Comparison of ENCODE assay signal across 5 worm cellular contexts in the genomic region with DNA sequence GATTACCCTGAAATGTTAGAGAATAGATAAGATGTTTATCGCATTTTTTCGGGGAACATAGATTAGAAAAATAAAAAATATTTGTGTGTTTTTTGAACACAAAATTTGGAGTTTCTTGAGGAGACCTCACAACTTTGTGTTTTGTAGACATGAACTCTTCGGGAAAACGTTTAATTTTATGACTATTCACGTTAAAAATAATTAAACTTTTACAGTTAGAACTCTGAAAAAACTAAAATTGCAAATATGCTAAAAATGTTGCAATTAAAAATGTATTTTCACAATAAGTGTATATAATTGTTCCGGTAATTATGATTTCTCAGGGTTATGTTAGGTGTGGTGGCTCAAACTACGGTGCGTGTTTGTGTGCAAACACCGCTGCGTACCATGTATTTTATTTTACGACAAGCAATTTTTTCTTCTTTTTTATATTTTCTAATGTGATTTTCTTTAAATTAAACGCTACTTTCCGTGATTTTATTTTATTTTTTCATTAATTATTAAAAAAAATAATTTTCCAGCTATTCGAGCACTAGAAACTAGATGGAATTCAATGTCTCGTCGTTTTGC.
TF ChIP-seq lines count a peak whose summit lies in the region.

F57C2.5 (minus strand) TSS at position 7 of the 570 bp plus-strand sequence.
spat-1 (plus strand) TSS at position 520 of the 570 bp plus-strand sequence.

TF ChIP-seq in whole organism, L1 larva, 84 proteins besides CTCF, POLR2A, EP300 and RAD21 (continues in another document):
- TF ChIP-seq zip-4 (GFP tag; optimal IDR thresholded peaks at IDR 0.05; lab: Kevin White, UChicago) = no peak
- peak; percentile 78 for TF ChIP-seq mep-1 (tag; optimal IDR thresholded peaks at IDR 0.05; lab: Kevin White, UChicago)
- no peak for TF ChIP-seq mab-9 (GFP tag; IDR thresholded peaks at IDR 0.05; lab: Robert Waterston, UW)
- no peak for TF ChIP-seq efl-3 (GFP tag; optimal IDR thresholded peaks at IDR 0.05; lab: Kevin White, UChicago)
- TF ChIP-seq jun-1 (tag; optimal IDR thresholded peaks at IDR 0.05; lab: Kevin White, UChicago) = no peak
- TF ChIP-seq unc-130 (tag; optimal IDR thresholded peaks at IDR 0.05; lab: Kevin White, UChicago) = peak; percentile 93
- no peak for TF ChIP-seq ama-1 (optimal IDR thresholded peaks at IDR 0.05; lab: Kevin White, UChicago)
- no peak for TF ChIP-seq mef-2 (tag; optimal IDR thresholded peaks at IDR 0.05; lab: Kevin White, UChicago)
- peak; percentile 66 for TF ChIP-seq isw-1 (GFP tag; IDR thresholded peaks at IDR 0.05; lab: Robert Waterston, UW)
- no peak for TF ChIP-seq Y116A8C.19 (tag; optimal IDR thresholded peaks at IDR 0.05; lab: Kevin White, UChicago; ENCODE audit: borderline replicate concordance)
- no peak for TF ChIP-seq pqm-1 (tag; optimal IDR thresholded peaks at IDR 0.05; lab: Kevin White, UChicago)
- TF ChIP-seq irx-1 (tag; optimal IDR thresholded peaks at IDR 0.05; lab: Kevin White, UChicago) = peak; percentile 32
- TF ChIP-seq ztf-11 (tag; optimal IDR thresholded peaks at IDR 0.05; lab: Kevin White, UChicago) = peak in 1 of 2 experiments; percentile 73
- TF ChIP-seq ceh-82 (tag; optimal IDR thresholded peaks at IDR 0.05; lab: Kevin White, UChicago) = peak in 1 of 3 experiments; percentile 51
- TF ChIP-seq sup-37 (GFP tag; optimal IDR thresholded peaks at IDR 0.05; lab: Kevin White, UChicago) = no peak
- TF ChIP-seq nhr-11 (tag; optimal IDR thresholded peaks at IDR 0.05; lab: Kevin White, UChicago) = no peak
- no peak for TF ChIP-seq nhr-12 (tag; optimal IDR thresholded peaks at IDR 0.05; lab: Kevin White, UChicago)

TF ChIP-seq in whole organism, L3 larva, 47 proteins besides CTCF, POLR2A, EP300 and RAD21 (continues in another document):
- TF ChIP-seq nhr-28 (tag; optimal IDR thresholded peaks at IDR 0.05; lab: Kevin White, UChicago) (no peak), zag-1 (tag; optimal IDR thresholded peaks at IDR 0.05; lab: Kevin White, UChicago) (no peak), fkh-10 (GFP tag; optimal IDR thresholded peaks at IDR 0.05; lab: Kevin White, UChicago) (no peak), nfya-1 (tag; optimal IDR thresholded peaks at IDR 0.05; lab: Kevin White, UChicago; ENCODE audit: insufficient read depth) (peak; percentile 74), elt-1 (tag; optimal IDR thresholded peaks at IDR 0.05; lab: Kevin White, UChicago) (peak; percentile 52), pha-4 (tag; optimal IDR thresholded peaks at IDR 0.05; lab: Kevin White, UChicago) (peak; percentile 79), egl-27 (tag; optimal IDR thresholded peaks at IDR 0.05; lab: Kevin White, UChicago) (no peak), snpc-4 (tag; optimal IDR thresholded peaks at IDR 0.05; lab: Kevin White, UChicago) (peak; percentile 22), nhr-43 (tag; optimal IDR thresholded peaks at IDR 0.05; lab: Kevin White, UChicago; ENCODE audit: poor library complexity, severe bottlenecking) (no peak), nhr-23 (tag; optimal IDR thresholded peaks at IDR 0.05; lab: Kevin White, UChicago) (peak; percentile 56), ceh-82 (tag; optimal IDR thresholded peaks at IDR 0.05; lab: Kevin White, UChicago) (no peak), lin-15B (tag; optimal IDR thresholded peaks at IDR 0.05; lab: Kevin White, UChicago) (peak; percentile 66), hmg-11 (tag; optimal IDR thresholded peaks at IDR 0.05; lab: Kevin White, UChicago) (peak; percentile 55), lin-39 (tag; optimal IDR thresholded peaks at IDR 0.05; lab: Kevin White, UChicago) (no peak), egl-5 (tag; optimal IDR thresholded peaks at IDR 0.05; lab: Kevin White, UChicago) (no peak), nhr-77 (tag; optimal IDR thresholded peaks at IDR 0.05; lab: Kevin White, UChicago) (no peak), pqm-1 (tag; optimal IDR thresholded peaks at IDR 0.05; lab: Kevin White, UChicago) (peak; percentile 54)

TF ChIP-seq in whole organism, early embryonic, 17 proteins besides CTCF, POLR2A, EP300 and RAD21:
- no peak for TF ChIP-seq hmbx-1 (tag; optimal IDR thresholded peaks at IDR 0.05; lab: Kevin White, UChicago)
- TF ChIP-seq tbx-11 (GFP tag; IDR thresholded peaks at IDR 0.05; lab: Robert Waterston, UW) = no peak
- peak; percentile 45 for TF ChIP-seq F13C5.2 (tag; optimal IDR thresholded peaks at IDR 0.05; lab: Kevin White, UChicago)
- TF ChIP-seq ceh-36 (tag; optimal IDR thresholded peaks at IDR 0.05; lab: Kevin White, UChicago) = no peak
- peak; percentile 38 for TF ChIP-seq ceh-13 (GFP tag; optimal IDR thresholded peaks at IDR 0.05; lab: Kevin White, UChicago)
- peak; percentile 65 for TF ChIP-seq pes-1 (GFP tag; IDR thresholded peaks at IDR 0.05; lab: Robert Waterston, UW)
- TF ChIP-seq tra-4 (tag; optimal IDR thresholded peaks at IDR 0.05; lab: Kevin White, UChicago) = peak; percentile 18
- peak; percentile 41; the same call in 1 of the 2 replicates for TF ChIP-seq sea-1 (GFP tag; conservative IDR thresholded peaks at IDR 0.05; lab: Robert Waterston, UW)
- TF ChIP-seq tbx-37 (GFP tag; conservative IDR thresholded peaks at IDR 0.05; lab: Robert Waterston, UW) = 0 out of 2 replicates have a peak, but pooled peaks have one; percentile 41
- TF ChIP-seq ama-1 (optimal IDR thresholded peaks at IDR 0.05; lab: Kevin White, UChicago) = no peak
- TF ChIP-seq hmg-4 (GFP tag; optimal IDR thresholded peaks at IDR 0.05; lab: Kevin White, UChicago) = no peak
- peak; percentile 19 for TF ChIP-seq hnd-1 (tag; optimal IDR thresholded peaks at IDR 0.05; lab: Kevin White, UChicago)
- no peak for TF ChIP-seq flt-1 (GFP tag; IDR thresholded peaks at IDR 0.05; lab: Robert Waterston, UW)
- 0 out of 2 replicates have a peak, but pooled peaks have one; percentile 18 for TF ChIP-seq scrt-1 (GFP tag; IDR thresholded peaks at IDR 0.05; lab: Robert Waterston, UW)
- peak; percentile 67 for TF ChIP-seq ets-7 (tag; optimal IDR thresholded peaks at IDR 0.05; lab: Kevin White, UChicago)
TF ChIP-seq in whole organism, early embryonic: peak in this region for 9.

TF ChIP-seq in whole organism, midembryonic, 9 proteins besides CTCF, POLR2A, EP300 and RAD21:
- TF ChIP-seq T22C8.4 (GFP tag; IDR thresholded peaks at IDR 0.05; lab: Robert Waterston, UW) (no peak), klf-2 (GFP tag; conservative IDR thresholded peaks at IDR 0.05; lab: Robert Waterston, UW) (peak; percentile 67; the same call in 1 of the 2 replicates), flt-1 (GFP tag; IDR thresholded peaks at IDR 0.05; lab: Robert Waterston, UW) (0 out of 2 replicates have a peak, but pooled peaks have one; percentile 6), ztf-23 (GFP tag; IDR thresholded peaks at IDR 0.05; lab: Robert Waterston, UW) (peak; percentile 63), ztf-29 (GFP tag; IDR thresholded peaks at IDR 0.05; lab: Robert Waterston, UW) (no peak), cog-1 (tag; optimal IDR thresholded peaks at IDR 0.05; lab: Kevin White, UChicago) (peak; percentile 93)

TF ChIP-seq in whole organism, young adult, 124 proteins besides CTCF, POLR2A, EP300 and RAD21 (continues in another document):
- TF ChIP-seq hrde-1 (tag; optimal IDR thresholded peaks at IDR 0.05; lab: Kevin White, UChicago; ENCODE audit: borderline replicate concordance) (no peak), K12H6.12 (tag; optimal IDR thresholded peaks at IDR 0.05; lab: Kevin White, UChicago) (peak; percentile 76), lin-35 (GFP tag; optimal IDR thresholded peaks at IDR 0.05; lab: Kevin White, UChicago) (no peak), snpc-4 (GFP tag; optimal IDR thresholded peaks at IDR 0.05; lab: Kevin White, UChicago) (no peak), snpc-4 (tag; optimal IDR thresholded peaks at IDR 0.05; lab: Kevin White, UChicago) (peak in 3 of 4 experiments; percentile 27 to 44 (median 40)), tbp1 (GFP tag; optimal IDR thresholded peaks at IDR 0.05; lab: Kevin White, UChicago) (peak; percentile 44), lin-40 (tag; optimal IDR thresholded peaks at IDR 0.05; lab: Kevin White, UChicago) (peak; percentile 73), ztf-28 (GFP tag; IDR thresholded peaks at IDR 0.05; lab: Robert Waterston, UW) (peak; percentile 45; the same call in 1 of the 2 replicates), dox-1 (GFP tag; IDR thresholded peaks at IDR 0.05; lab: Robert Waterston, UW) (peak; percentile 68; the same call in 1 of the 2 replicates), madf-10 (tag; optimal IDR thresholded peaks at IDR 0.05; lab: Kevin White, UChicago) (peak; percentile 80), snpc-1.3 (tag; optimal IDR thresholded peaks at IDR 0.05; lab: Kevin White, UChicago; ENCODE audit: insufficient read depth) (peak; percentile 36), madf-6 (GFP tag; IDR thresholded peaks at IDR 0.05; lab: Robert Waterston, UW) (peak; percentile 41; the same call in 1 of the 2 replicates), ceh-27 (GFP tag; optimal IDR thresholded peaks at IDR 0.05; lab: Kevin White, UChicago) (peak; percentile 59), hmg-1.2 (GFP tag; IDR thresholded peaks at IDR 0.05; lab: Robert Waterston, UW) (peak; percentile 49; the same call in 1 of the 2 replicates), mcd-1 (GFP tag; IDR thresholded peaks at IDR 0.05; lab: Robert Waterston, UW) (peak; percentile 24; the same call in 1 of the 2 replicates), ztf-3 (GFP tag; optimal IDR thresholded peaks at IDR 0.05; lab: Kevin White, UChicago) (no peak), die-1 (tag; optimal IDR thresholded peaks at IDR 0.05; lab: Kevin White, UChicago) (no peak), F23B12.7 (tag; optimal IDR thresholded peaks at IDR 0.05; lab: Kevin White, UChicago; ENCODE audit: insufficient read depth) (peak; percentile 47), F33H1.4 (GFP tag; IDR thresholded peaks at IDR 0.05; lab: Robert Waterston, UW) (peak; percentile 42; the same call in 1 of the 2 replicates), him-1 (tag; optimal IDR thresholded peaks at IDR 0.05; lab: Kevin White, UChicago) (no peak), Y95B8A.8 (GFP tag; IDR thresholded peaks at IDR 0.05; lab: Robert Waterston, UW) (0 out of 2 replicates have a peak, but pooled peaks have one; percentile 19), snpc-3.4 (tag; optimal IDR thresholded peaks at IDR 0.05; lab: Kevin White, UChicago) (peak; percentile 25), ceh-58 (GFP tag; IDR thresholded peaks at IDR 0.05; lab: Robert Waterston, UW) (no peak), attf-5 (GFP tag; optimal IDR thresholded peaks at IDR 0.05; lab: Kevin White, UChicago) (peak; percentile 77), ccch-3 (GFP tag; optimal IDR thresholded peaks at IDR 0.05; lab: Kevin White, UChicago) (peak; percentile 66), Y79H2A.3 (GFP tag; conservative IDR thresholded peaks at IDR 0.05; lab: Robert Waterston, UW) (no peak; the same call in 1 of the 2 replicates), cebp-1 (GFP tag; IDR thresholded peaks at IDR 0.05; lab: Robert Waterston, UW) (no peak), cebp-1 (tag; optimal IDR thresholded peaks at IDR 0.05; lab: Kevin White, UChicago) (peak; percentile 49), rpc-1 (optimal IDR thresholded peaks at IDR 0.05; lab: Kevin White, UChicago) (no peak), rpc-1 (tag; optimal IDR thresholded peaks at IDR 0.05; lab: Kevin White, UChicago) (no peak), hlh-26 (GFP tag; conservative IDR thresholded peaks at IDR 0.05; lab: Robert Waterston, UW) (no peak), F57C9.4 (tag; optimal IDR thresholded peaks at IDR 0.05; lab: Kevin White, UChicago) (no peak)

Comparison
In these comparisons a context has a peak if more than half of its experiments do, and no peak if none do; other contexts are left out.
1. Of the 8 proteins assayed by ChIP-seq in both whole organism, young adult and whole organism, L1 larva: peak only in whole organism, young adult: none; only in whole organism, L1 larva: efl-1, lin-35 and nhr-90; in both: dpl-1, snpc-4 and unc-130; in neither: 2.